Worm (Caenorhabditis elegans) whole organism, L2 larva: ENCODE measurements around the gene sru-12.

ENCODE experiments used
- R02D3.7 ChIP-seq: fragments of 150-350 bp; optimal IDR thresholded peaks from 2 replicates; lab custom pipeline; 2014; ENCODE audit warnings: missing biosample characterization, missing genetic modification characterization
- alr-1 ChIP-seq: fragments of 150-350 bp; optimal IDR thresholded peaks from 2 replicates; lab custom pipeline; 2014; ENCODE audit warnings: missing biosample characterization, missing genetic modification characterization
- aly-2 ChIP-seq: fragments of 150-350 bp; optimal IDR thresholded peaks from 2 replicates; lab custom pipeline; 2014; ENCODE audit warnings: missing biosample characterization, missing genetic modification characterization
- lin-11 ChIP-seq: fragments of 150-350 bp; sonication (generic microtip); optimal IDR thresholded peaks from 2 replicates; lab custom pipeline; 2014; ENCODE audit warnings: missing biosample characterization, missing genetic modification characterization, inconsistent platforms, mixed read lengths
- lin-39 ChIP-seq: fragments of 150-350 bp; optimal IDR thresholded peaks from 2 replicates; lab custom pipeline; 2014; ENCODE audit warnings: missing biosample characterization, missing genetic modification reagents, missing genetic modification characterization
- nhr-237 ChIP-seq: fragments of 150-350 bp; optimal IDR thresholded peaks from 2 replicates; lab custom pipeline; 2014; ENCODE audit warnings: missing biosample characterization, missing genetic modification characterization
- nhr-25 ChIP-seq: fragments of 150-350 bp; sonication (generic microtip); optimal IDR thresholded peaks from 3 replicates; lab custom pipeline; 2014; ENCODE audit warnings: missing biosample characterization, missing genetic modification characterization
- sem-4 ChIP-seq: fragments of 150-350 bp; optimal IDR thresholded peaks from 2 replicates; lab custom pipeline; 2014; ENCODE audit warnings: missing biosample characterization, missing genetic modification reagents, missing genetic modification characterization
- snpc-4 ChIP-seq: fragments of 150-350 bp; optimal IDR thresholded peaks from 2 replicates; lab custom pipeline; 2014; ENCODE audit warnings: missing biosample characterization, missing genetic modification characterization
- unc-39 ChIP-seq: fragments of 150-350 bp; optimal IDR thresholded peaks from 2 replicates; lab custom pipeline; 2014; ENCODE audit warnings: missing biosample characterization, missing genetic modification characterization

- TF ChIP-seq nhr-25 (tag; lab: Kevin White, UChicago) (no peak), aly-2 (tag; lab: Kevin White, UChicago) (no peak), lin-11 (tag; lab: Kevin White, UChicago) (no peak), unc-39 (tag; lab: Kevin White, UChicago) (no peak), snpc-4 (tag; lab: Kevin White, UChicago) (no peak), alr-1 (no peak), lin-39 (no peak), nhr-237 (no peak), R02D3.7 (no peak), sem-4 (tag; lab: Kevin White, UChicago) (no peak)
These were observed 27.5 kb upstream of the sru-12 start for ce11 chrIV:13555508-13555907.
